Fruit fly (Drosophila melanogaster): ENCODE results near the gene Ptpmeg2.

Ptpmeg2 gene

dm6 chrX:9641184-9641772, 17.7 kb downstream of the Ptpmeg2 start:
- TF ChIP-seq CG17801 (GFP tag; optimal IDR thresholded peaks at IDR 0.05; ENCODE audit: partially characterized antibody) = no peak

- peak; percentile 99 for TF ChIP-seq CG17801 (GFP tag; optimal IDR thresholded peaks at IDR 0.05; ENCODE audit: partially characterized antibody)
Observed at dm6 chrX:9640690-9641149, 18.2 kb downstream of the Ptpmeg2 start.

dm6 chrX:9638927-9639420, 20.0 kb downstream of the Ptpmeg2 start:
- no peak for TF ChIP-seq CG17801 (GFP tag; optimal IDR thresholded peaks at IDR 0.05; ENCODE audit: partially characterized antibody)

DNA sequence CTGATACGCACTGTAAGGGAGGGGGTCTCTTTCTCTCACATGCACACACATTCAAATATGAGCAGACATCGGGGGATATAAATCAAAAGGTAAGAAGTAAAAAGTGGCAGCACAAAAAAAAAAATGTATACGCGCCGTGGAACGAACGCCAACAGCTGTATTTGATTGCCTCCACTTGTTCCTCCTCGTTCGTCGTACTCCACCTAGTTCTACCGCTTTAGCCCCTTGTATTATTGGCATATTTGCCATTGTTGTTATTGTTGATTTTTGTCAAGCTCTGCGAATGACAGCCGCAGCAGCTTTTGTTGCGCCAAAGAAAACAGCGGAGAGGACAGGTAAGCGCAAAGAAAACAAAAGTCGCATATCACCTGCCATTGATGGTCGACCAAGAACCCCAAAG, 22.1 kb downstream of the Ptpmeg2 start:
- no peak for TF ChIP-seq CG17801 (GFP tag; optimal IDR thresholded peaks at IDR 0.05; ENCODE audit: partially characterized antibody)

- TF ChIP-seq CG17801 (GFP tag; optimal IDR thresholded peaks at IDR 0.05; ENCODE audit: partially characterized antibody) = no peak
Observed at dm6 chrX:9617598-9618076, 41.3 kb downstream of the Ptpmeg2 start.

dm6 chrX:9615471-9615870, 43.5 kb downstream of the Ptpmeg2 start:
- TF ChIP-seq CG17801 (GFP tag; optimal IDR thresholded peaks at IDR 0.05; ENCODE audit: partially characterized antibody) = peak; percentile 46

- peak; percentile 10 for TF ChIP-seq CG17801 (GFP tag; optimal IDR thresholded peaks at IDR 0.05; ENCODE audit: partially characterized antibody)
Observed at dm6 chrX:9608727-9609419, 50.1 kb downstream of the Ptpmeg2 start, which contains the start of the genes LysRS and Hecw. TSS of gene LysRS (minus strand) at chrX:9608884. TSS of gene Hecw (plus strand) at chrX:9608946.

DNA sequence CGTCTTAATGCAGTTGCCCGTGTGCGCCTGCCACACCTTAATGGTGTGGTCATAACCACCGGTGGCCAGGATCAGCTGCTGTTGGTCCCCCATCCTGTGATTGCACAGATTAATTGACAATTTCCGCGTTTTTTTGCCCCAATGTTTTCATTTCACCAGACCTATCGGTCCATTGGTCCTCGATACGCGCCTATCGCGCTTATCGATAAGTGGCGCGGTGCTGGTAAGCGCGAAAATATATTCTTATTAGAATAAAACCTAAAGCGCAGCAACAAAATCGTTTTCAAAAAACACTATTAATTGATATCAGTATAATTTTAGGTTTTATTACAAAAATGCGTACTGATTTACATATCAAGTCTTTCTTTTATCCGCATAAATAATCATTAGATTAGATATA, 53.2 kb downstream of the Ptpmeg2 start, which contains the start of gene Lst8:
Gene Lst8, minus strand, starts transcription at position 187 of the 400 bp plus-strand sequence.
- peak; percentile 51 for TF ChIP-seq CG17801 (GFP tag; optimal IDR thresholded peaks at IDR 0.05; ENCODE audit: partially characterized antibody)

DNA sequence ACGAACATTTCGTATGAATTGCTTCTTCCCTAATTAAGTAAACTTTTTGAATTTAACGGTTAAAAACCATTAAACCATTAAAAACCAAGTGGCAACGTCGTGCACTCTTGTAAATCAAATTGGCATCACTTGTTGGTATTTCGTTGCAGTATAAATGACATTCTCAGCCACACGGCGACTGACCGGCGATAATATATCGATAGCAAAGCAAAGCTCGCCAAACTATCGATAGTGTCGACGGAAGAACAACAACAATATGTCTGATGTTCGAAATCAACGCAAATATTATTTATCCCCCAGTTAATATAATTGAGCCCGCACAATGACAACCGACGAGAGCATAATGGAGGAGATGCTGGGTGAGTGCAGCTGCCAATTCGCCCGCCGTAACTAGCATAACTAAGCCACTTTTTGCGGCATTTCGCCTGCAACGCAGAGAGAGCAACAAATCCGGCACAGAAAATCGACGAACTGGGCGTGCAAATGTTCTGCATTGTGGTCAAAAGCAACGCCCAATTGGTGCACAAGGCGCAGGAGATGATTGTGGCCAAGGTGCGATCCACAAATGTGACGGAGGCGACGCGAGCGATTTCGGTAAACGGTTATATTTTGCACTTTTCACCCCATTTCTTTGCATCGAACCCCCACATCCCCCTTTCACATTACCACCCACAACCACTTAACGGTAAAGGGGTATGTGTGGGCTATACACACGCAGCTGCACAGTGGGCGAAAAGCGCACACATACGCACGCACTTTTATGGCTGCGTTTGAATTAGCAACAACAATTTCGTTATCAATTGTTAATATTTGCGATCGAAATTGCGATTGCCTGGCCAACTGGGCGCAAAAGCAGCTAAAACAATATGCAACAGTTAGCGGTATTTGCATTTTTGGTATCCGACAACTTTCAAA, 57.9 kb downstream of the Ptpmeg2 start, which contains the start of gene Gga:
Gene Gga, plus strand, starts transcription at position 213 of the 915 bp plus-strand sequence.
- peak; percentile 50 for TF ChIP-seq CG17801 (GFP tag; optimal IDR thresholded peaks at IDR 0.05; ENCODE audit: partially characterized antibody)

DNA sequence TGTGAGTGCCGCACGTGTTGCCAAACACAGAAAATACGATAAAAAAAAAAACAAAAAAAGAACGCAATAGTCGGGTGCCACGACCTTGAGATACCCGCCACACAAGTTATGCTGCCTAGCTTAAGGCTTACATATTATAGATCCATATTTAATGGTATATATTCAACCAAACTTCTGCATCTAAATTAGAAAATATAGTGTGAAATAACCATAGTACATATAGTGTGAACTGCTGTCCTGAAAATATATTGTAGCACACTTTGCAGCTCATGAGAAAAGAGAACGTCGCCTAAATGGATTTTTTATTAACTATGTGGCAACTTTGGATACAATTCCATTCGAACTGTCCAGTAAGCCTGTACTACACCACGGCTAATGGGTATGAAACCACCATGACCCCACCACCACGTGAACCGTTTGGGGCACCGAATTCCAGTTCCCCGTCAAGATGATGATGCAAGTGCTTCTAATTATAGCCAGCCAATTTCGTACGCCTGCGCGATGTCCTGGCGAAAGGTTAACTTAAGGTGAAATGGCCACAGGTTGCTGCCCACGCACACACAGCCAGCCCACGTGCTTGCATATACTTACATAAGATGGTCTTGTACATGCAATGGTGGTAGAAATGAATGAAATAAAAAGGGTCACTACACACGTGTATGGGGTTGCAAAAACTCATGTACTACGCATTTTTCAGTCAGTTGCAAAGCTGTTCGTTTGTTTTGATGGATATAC, 58.7 kb downstream of the Ptpmeg2 start:
- no peak for TF ChIP-seq CG17801 (GFP tag; optimal IDR thresholded peaks at IDR 0.05; ENCODE audit: partially characterized antibody)

- no peak for TF ChIP-seq CG17801 (GFP tag; optimal IDR thresholded peaks at IDR 0.05; ENCODE audit: partially characterized antibody)
Observed at dm6 chrX:9599158-9600082, 59.5 kb downstream of the Ptpmeg2 start.

dm6 chrX:9598106-9598505, 60.8 kb downstream of the Ptpmeg2 start:
- no peak for TF ChIP-seq CG17801 (GFP tag; optimal IDR thresholded peaks at IDR 0.05; ENCODE audit: partially characterized antibody)

DNA sequence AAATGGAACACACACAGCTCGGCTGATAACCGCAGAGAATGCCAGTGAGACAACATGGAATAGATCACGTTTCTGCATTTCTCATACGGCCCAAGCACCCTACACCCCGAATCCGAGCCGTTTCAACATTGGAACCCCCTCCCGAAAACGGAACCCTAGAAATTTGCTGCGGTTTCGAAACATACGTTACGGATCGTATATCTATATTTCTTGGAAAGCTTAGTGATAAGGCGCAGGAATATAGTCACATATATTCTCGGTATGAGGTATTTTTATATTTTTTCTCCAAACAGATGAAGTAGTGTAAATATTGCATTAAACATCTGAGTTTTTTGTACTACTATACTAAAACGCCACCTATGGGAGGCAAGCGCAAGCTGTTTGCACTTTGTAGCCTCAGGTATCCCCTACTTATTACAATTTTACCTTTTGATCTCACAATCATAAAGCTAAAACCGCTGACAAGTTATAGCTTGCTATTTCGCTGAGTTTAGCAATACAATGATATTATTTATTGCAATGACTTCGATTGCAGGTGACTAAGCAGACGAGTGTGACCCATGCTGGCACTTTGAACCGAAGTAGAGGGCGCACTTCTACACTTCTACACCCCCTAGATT, 63.5 kb downstream of the Ptpmeg2 start:
- TF ChIP-seq CG17801 (GFP tag; optimal IDR thresholded peaks at IDR 0.05; ENCODE audit: partially characterized antibody) = no peak

Data from ovary, adult (tissue).